Worm (Caenorhabditis elegans) whole organism, L1 larva: ENCODE measurements around the gene F11D5.1.

Experiments used
- alr-1 ChIP-seq: fragments of 200-800 bp; sonication (Bioruptor generic); optimal IDR thresholded peaks from 2 replicates; lab custom pipeline; 2018; ENCODE audit warnings: borderline replicate concordance, mild to moderate bottlenecking, missing genetic modification characterization, missing compliant biosample characterization
- blmp-1 ChIP-seq: fragments of 150-350 bp; optimal IDR thresholded peaks from 2 replicates; lab custom pipeline; 2014; ENCODE audit warnings: missing biosample characterization, missing genetic modification characterization
- ceh-8 ChIP-seq: fragments of 200-800 bp; sonication (Bioruptor generic); optimal IDR thresholded peaks from 2 replicates; lab custom pipeline; 2018; ENCODE audit warnings: mild to moderate bottlenecking, missing genetic modification characterization, moderate library complexity, missing compliant biosample characterization
- dsc-1 ChIP-seq: sonication (generic microtip); optimal IDR thresholded peaks from 2 replicates; lab custom pipeline; 2016; ENCODE audit warnings: mild to moderate bottlenecking, missing genetic modification characterization, missing compliant biosample characterization
- elt-3 ChIP-seq, 6 experiments: fragments of 150-350 bp in 1 of 6; sonication (generic microtip); optimal IDR thresholded peaks; 2 replicates each; lab custom pipeline; 2017 to 2018; ENCODE audit warnings: missing biosample characterization in 6 of 6, missing genetic modification characterization in 6 of 6, inconsistent platforms in 1 of 6
- hlh-4 ChIP-seq: sonication (generic microtip); optimal IDR thresholded peaks from 2 replicates; lab custom pipeline; 2016; ENCODE audit warnings: mild to moderate bottlenecking, missing genetic modification characterization, missing compliant biosample characterization
- nhr-71 ChIP-seq: sonication (generic microtip); optimal IDR thresholded peaks from 2 replicates; lab custom pipeline; 2016; ENCODE audit warnings: mild to moderate bottlenecking, missing genetic modification characterization, moderate library complexity, missing compliant biosample characterization
- nhr-76 ChIP-seq: sonication (generic microtip); optimal IDR thresholded peaks from 2 replicates; lab custom pipeline; 2017; ENCODE audit warnings: missing biosample characterization, missing genetic modification characterization
- nhr-85 ChIP-seq: sonication (generic microtip); peaks from one replicate; lab custom pipeline; 2016; ENCODE audit warnings: missing genetic modification characterization, inconsistent platforms, missing compliant biosample characterization
- pax-3 ChIP-seq: fragments of 200-800 bp; sonication (Bioruptor generic); optimal IDR thresholded peaks from 2 replicates; lab custom pipeline; 2018; ENCODE audit warnings: mild to moderate bottlenecking, missing genetic modification characterization, moderate library complexity, missing compliant biosample characterization
- pqm-1 ChIP-seq: sonication (generic microtip); optimal IDR thresholded peaks from 3 replicates; lab custom pipeline; 2017; ENCODE audit warnings: missing biosample characterization, missing genetic modification characterization
- vab-15 ChIP-seq: sonication (generic microtip); optimal IDR thresholded peaks from 2 replicates; lab custom pipeline; 2017; ENCODE audit warnings: missing genotype, mild to moderate bottlenecking, missing genetic modification characterization, missing compliant biosample characterization

F11D5.1 gene

ce11 chrX:3379114-3379513 is 46.2 kb downstream of the F11D5.1 start, which contains the start of gene sorf-1 (continued):
- no peak for TF ChIP-seq alr-1 (tag; lab: Kevin White, UChicago)
- TF ChIP-seq ceh-8 (GFP tag; lab: Kevin White, UChicago) = no peak
- TF ChIP-seq pqm-1 = no peak

- TF ChIP-seq nhr-85 (tag; lab: Kevin White, UChicago) (peak; percentile 43), elt-3 (tag; optimal IDR thresholded peaks at IDR 0.05; lab: Kevin White, UChicago) (no peak)
These were observed 47.2 kb downstream of the F11D5.1 start, which contains the start of gene ZK563.7 for ce11 chrX:3380167-3380566. ZK563.7 (plus strand) TSS chrX:3380467.

DNA sequence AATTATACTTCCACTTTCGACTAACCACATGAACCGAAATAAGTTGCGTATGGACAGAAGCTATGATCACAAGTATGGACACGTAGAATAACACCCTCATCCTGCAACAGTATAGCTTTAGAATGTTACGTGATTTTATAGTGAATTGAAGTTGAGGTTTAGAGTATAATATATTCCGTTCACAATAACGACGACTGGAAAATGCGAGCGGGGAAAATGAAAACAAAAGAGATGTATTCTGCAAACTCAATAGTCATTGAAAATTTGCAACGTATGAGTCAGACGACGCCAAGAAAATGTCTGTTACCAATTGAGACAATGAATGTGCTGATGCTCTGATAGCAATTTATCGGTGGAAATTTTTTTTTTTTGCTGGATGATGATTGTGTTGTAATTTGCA is 52.4 kb downstream of the F11D5.1 start, which contains the start of gene acp-1:
acp-1 (minus strand) TSS at position 101 of the 400 bp plus-strand sequence.
- TF ChIP-seq nhr-71 (tag; lab: Kevin White, UChicago) (no peak), nhr-76 (tag; lab: Kevin White, UChicago) (no peak), ceh-8 (GFP tag; lab: Kevin White, UChicago) (no peak), hlh-4 (tag; lab: Kevin White, UChicago) (no peak), alr-1 (tag; lab: Kevin White, UChicago) (no peak)

DNA sequence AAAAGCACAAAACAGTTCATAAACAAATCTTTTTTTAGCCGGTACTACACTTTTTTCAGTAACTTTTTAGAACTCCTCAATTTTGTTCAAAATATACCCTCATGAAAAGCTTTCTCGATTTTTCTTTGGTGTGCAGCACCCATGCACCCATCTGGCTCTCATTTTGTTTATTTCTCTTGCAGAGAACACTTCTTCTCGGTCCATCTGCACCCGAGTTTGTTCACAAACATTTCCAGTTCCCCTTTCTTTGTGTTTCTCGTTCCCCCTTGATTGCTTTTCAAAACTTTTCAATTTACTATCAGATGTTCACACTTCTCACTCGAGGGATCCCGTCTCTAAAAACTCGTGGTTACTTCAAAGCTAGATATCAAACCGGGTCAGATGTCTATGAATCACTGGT is 60.6 kb downstream of the F11D5.1 start, which contains the start of gene slcf-2:
slcf-2 (plus strand) TSS at position 301 of the 400 bp plus-strand sequence.
- TF ChIP-seq dsc-1 (peak; percentile 71), pax-3 (tag; lab: Kevin White, UChicago) (no peak)

DNA sequence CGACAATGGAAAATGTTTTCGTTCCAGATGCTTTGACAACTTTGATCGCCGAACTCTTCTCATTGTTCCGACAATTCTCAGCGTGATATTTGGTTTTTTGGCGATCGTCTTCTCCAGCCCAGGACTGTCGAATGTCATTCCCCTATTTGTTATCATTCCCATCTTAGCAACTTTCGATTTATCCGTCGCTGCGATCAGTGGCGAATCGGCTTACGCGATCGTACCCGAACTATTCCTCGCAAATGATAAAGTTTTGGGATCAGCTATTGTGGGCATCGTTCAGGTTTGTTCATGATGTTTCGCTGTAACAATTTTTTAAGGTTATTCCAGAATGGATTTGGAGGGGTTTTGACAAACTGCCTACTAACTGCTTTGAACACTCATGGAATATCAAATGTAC is 63.8 kb downstream of the F11D5.1 start:
- TF ChIP-seq vab-15 (tag; lab: Kevin White, UChicago) (no peak), blmp-1 (peak; percentile 70)
